Fruit fly (Drosophila melanogaster) whole organism, pupa: Measurements from ENCODE around the gene BCL7-like.

Source experiments
- CG10348 ChIP-seq: fragments of 200-800 bp; sonication (Bioruptor generic); IDR thresholded peaks from 2 replicates; pipeline ENCODE4 v1.3.6; 2022; ENCODE audit warnings: missing biosample characterization, missing genetic modification characterization
- CG12605 ChIP-seq: fragments of 200-800 bp; sonication (Bioruptor generic); IDR thresholded peaks from 2 replicates; pipeline ENCODE4 v1.3.6; 2022; ENCODE audit warnings: missing biosample characterization, missing genetic modification characterization
- CG32121 ChIP-seq: fragments of 200-800 bp; sonication (Bioruptor generic); IDR thresholded peaks from 2 replicates; pipeline ENCODE4 v1.3.6; 2022; ENCODE audit warnings: missing biosample characterization, missing genetic modification characterization
- CG9948 ChIP-seq: fragments of 200-800 bp; sonication (Bioruptor generic); optimal IDR thresholded peaks from 2 replicates; lab custom pipeline; 2018; ENCODE audit warnings: missing biosample characterization, mild to moderate bottlenecking, missing genetic modification characterization, moderate library complexity
- EcR ChIP-seq: fragments of 200-800 bp; sonication (Bioruptor generic); optimal IDR thresholded peaks from 3 replicates; lab custom pipeline; 2019; ENCODE audit warnings: missing biosample characterization, missing genetic modification characterization, mild to moderate bottlenecking, moderate library complexity, missing genetic modification reagents
- Snoo ChIP-seq: fragments of 200-800 bp; sonication (Bioruptor generic); optimal IDR thresholded peaks from 3 replicates; lab custom pipeline; 2017; ENCODE audit warnings: missing biosample characterization, mild to moderate bottlenecking, missing genetic modification characterization, inconsistent platforms
- fd96Ca ChIP-seq: fragments of 200-800 bp; sonication (Bioruptor generic); IDR thresholded peaks from 3 replicates; pipeline ENCODE4 v1.3.6; 2022; ENCODE audit warnings: missing biosample characterization, missing genetic modification characterization
- gl ChIP-seq: fragments of 200-800 bp; sonication (Bioruptor generic); optimal IDR thresholded peaks from 2 replicates; lab custom pipeline; 2018; ENCODE audit warnings: missing biosample characterization, mild to moderate bottlenecking, missing genetic modification characterization

DNA sequence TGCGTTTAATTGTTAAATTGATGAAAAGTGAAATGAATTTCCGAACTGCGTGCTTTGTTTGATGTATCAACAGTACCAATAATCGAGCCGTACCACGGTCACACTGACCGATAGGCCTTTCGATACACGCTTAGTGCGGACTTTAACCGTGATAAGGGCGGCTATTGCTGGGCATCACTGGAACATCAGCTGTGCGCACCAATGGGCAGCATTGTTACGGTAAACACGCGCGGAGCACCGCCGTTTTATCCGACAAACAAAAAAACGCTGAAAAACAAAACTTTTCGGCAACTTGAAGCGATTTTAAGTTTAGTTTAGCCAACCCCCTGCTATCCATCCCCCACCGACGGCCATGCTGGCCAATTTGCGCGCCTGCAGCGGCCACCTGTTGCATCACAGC, 37.3 kb upstream of the BCL7-like start, which contains the start of the genes c12.1 and c12.2:
- no peak for TF ChIP-seq EcR (GFP tag; lab: Kevin White, UChicago)
- no peak for TF ChIP-seq gl (tag; lab: Kevin White, UChicago)
- peak; percentile 51; the same call in 1 of the 2 replicates for TF ChIP-seq CG12605 (GFP tag; lab: Robert Waterston, UW)
- no peak for TF ChIP-seq CG10348
- TF ChIP-seq fd96Ca (GFP tag; lab: Robert Waterston, UW), result no peak
- TF ChIP-seq CG32121 (GFP tag; lab: Robert Waterston, UW), result no peak
- no peak for TF ChIP-seq CG9948 (tag; lab: Kevin White, UChicago)
- no peak for TF ChIP-seq Snoo (tag; lab: Kevin White, UChicago)
